Worm (Caenorhabditis elegans): ENCODE results near the gene npr-20.

DNA sequence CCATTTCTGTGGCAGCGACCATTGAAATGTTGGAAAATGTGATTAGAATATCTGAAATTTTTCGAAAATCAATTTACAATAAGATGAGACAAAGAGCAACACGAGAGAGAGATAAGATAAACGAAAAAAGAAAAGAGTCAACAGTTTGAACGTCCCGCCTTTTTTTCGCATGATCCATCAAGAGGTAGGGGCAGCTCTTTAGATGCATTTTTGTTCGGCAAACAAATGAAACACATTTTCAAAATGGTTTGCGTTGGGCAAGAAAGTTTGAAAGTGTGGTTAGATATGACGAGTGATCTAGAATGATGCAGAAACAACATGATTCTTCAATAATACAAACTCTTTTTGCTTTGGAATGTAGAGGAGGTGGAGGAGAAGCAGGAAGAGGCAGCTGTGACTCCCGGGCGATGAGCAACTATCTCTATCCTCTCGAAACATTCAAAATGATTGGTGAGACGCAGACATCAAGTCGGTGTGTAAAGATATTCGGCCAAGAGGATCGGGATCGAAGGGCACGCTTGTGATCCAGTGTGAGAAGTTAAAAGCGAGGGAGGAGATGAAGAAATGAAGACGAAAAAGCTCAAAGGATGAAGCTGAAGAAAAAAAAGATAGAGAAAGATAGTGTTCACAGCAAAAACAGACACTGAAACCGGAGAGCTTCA is 20.4 kb downstream of the npr-20 start, which contains the start of gene F46C5.6:
- TF ChIP-seq ceh-9 (tag; optimal IDR thresholded peaks at IDR 0.05) (no peak), fkh-10 (GFP tag; optimal IDR thresholded peaks at IDR 0.05) (no peak), sdc-2 (tag; optimal IDR thresholded peaks at IDR 0.05) (no peak), madf-2 (tag; optimal IDR thresholded peaks at IDR 0.05) (no peak), ama-1 (optimal IDR thresholded peaks at IDR 0.05) (no peak)
